Worm (Caenorhabditis elegans) whole organism, early embryonic: ENCODE results near the gene ccg-1.

Experiments
- F13C5.2 ChIP-seq: sonication (generic microtip); optimal IDR thresholded peaks from 2 replicates; lab custom pipeline; 2017; ENCODE audit warnings: mild to moderate bottlenecking, missing genetic modification characterization, inconsistent platforms, missing compliant biosample characterization
- aly-1 ChIP-seq: sonication (generic microtip); optimal IDR thresholded peaks from 2 replicates; lab custom pipeline; 2016; ENCODE audit warnings: missing genetic modification characterization, missing compliant biosample characterization
- ama-1 ChIP-seq: fragments of 150-350 bp; optimal IDR thresholded peaks from 2 replicates; lab custom pipeline; 2014
- ceh-13 ChIP-seq: fragments of 200-800 bp; sonication (Bioruptor generic); optimal IDR thresholded peaks from 2 replicates; lab custom pipeline; 2018; ENCODE audit warnings: mild to moderate bottlenecking, missing genetic modification characterization, missing compliant biosample characterization
- flt-1 ChIP-seq: fragments of 200-800 bp; sonication (Bioruptor generic); IDR thresholded peaks from 2 replicates; pipeline ENCODE4 v1.3.6; 2022; ENCODE audit warnings: missing genetic modification characterization, missing compliant biosample characterization
- hmbx-1 ChIP-seq: sonication (generic microtip); optimal IDR thresholded peaks from 2 replicates; lab custom pipeline; 2016; ENCODE audit warnings: mild to moderate bottlenecking, missing genetic modification characterization, missing compliant biosample characterization
- tbx-11 ChIP-seq: fragments of 200-800 bp; sonication (Bioruptor generic); IDR thresholded peaks from 2 replicates; pipeline ENCODE4 v1.3.6; 2022; ENCODE audit warnings: missing genetic modification characterization, missing compliant biosample characterization
- tbx-37 ChIP-seq: fragments of 200-800 bp; sonication (Bioruptor generic); conservative IDR thresholded peaks from 2 replicates; pipeline ENCODE4 v1.3.6; 2022; ENCODE audit warnings: missing genetic modification reagents, missing genetic modification characterization, missing compliant biosample characterization

DNA sequence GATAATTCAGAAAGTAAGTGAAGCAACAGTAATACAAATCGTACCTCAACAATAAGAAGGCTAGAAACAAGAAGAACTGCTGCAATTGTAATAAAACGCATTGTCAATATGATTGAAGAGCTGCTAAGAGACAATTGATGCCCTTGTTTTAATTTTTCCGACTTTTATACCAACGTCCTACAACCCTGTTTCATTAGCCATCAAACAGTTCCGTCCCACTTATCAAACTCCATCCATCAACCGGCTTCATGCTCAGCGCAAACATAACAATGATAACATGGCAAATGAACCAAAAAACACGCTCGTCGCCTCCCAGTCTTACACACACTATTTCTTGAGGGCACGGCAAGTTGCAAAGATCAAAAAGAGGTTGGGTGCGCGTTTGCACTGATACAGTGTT lies 15.6 kb upstream of the ccg-1 start, which contains the start of gene pqn-90:
- no peak for TF ChIP-seq flt-1
- TF ChIP-seq ama-1, result no peak
- TF ChIP-seq tbx-11 (GFP tag; lab: Robert Waterston, UW), result no peak
- no peak for TF ChIP-seq ceh-13
- TF ChIP-seq tbx-37 (GFP tag; lab: Robert Waterston, UW), result no peak
- no peak for TF ChIP-seq hmbx-1 (tag; lab: Kevin White, UChicago)
- no peak for TF ChIP-seq F13C5.2 (tag; lab: Kevin White, UChicago)
- TF ChIP-seq aly-1 (tag; lab: Kevin White, UChicago), result no peak
